Fruit fly (Drosophila melanogaster): Measurements from ENCODE around the gene CG16953.

- no peak for TF ChIP-seq psq (optimal IDR thresholded peaks at IDR 0.05)
- TF ChIP-seq pan (optimal IDR thresholded peaks at IDR 0.05): no peak
- no peak for TF ChIP-seq CG8478 (optimal IDR thresholded peaks at IDR 0.05)
- TF ChIP-seq EcR (GFP tag; optimal IDR thresholded peaks at IDR 0.05): no peak
- no peak for TF ChIP-seq Dll (optimal IDR thresholded peaks at IDR 0.05)
Measured at dm6 chr3R:20560668-20561226, 24.9 kb downstream of the CG16953 start, which contains the start of gene CG5191.
